Worm (Caenorhabditis elegans) whole organism, early embryonic: ENCODE data around the gene H40L08.8.

ENCODE experiments used
- B0310.2 ChIP-seq: sonication (generic microtip); optimal IDR thresholded peaks from 2 replicates; lab custom pipeline; 2016; ENCODE audit warnings: mild to moderate bottlenecking, missing genetic modification characterization, missing compliant biosample characterization
- F13C5.2 ChIP-seq: sonication (generic microtip); optimal IDR thresholded peaks from 2 replicates; lab custom pipeline; 2017; ENCODE audit warnings: mild to moderate bottlenecking, missing genetic modification characterization, inconsistent platforms, missing compliant biosample characterization
- aly-1 ChIP-seq: sonication (generic microtip); optimal IDR thresholded peaks from 2 replicates; lab custom pipeline; 2016; ENCODE audit warnings: missing genetic modification characterization, missing compliant biosample characterization
- ama-1 ChIP-seq: fragments of 150-350 bp; optimal IDR thresholded peaks from 2 replicates; lab custom pipeline; 2014
- ceh-13 ChIP-seq: fragments of 200-800 bp; sonication (Bioruptor generic); optimal IDR thresholded peaks from 2 replicates; lab custom pipeline; 2018; ENCODE audit warnings: mild to moderate bottlenecking, missing genetic modification characterization, missing compliant biosample characterization
- ceh-36 ChIP-seq: sonication (generic microtip); optimal IDR thresholded peaks from 2 replicates; lab custom pipeline; 2016; ENCODE audit warnings: missing genetic modification characterization, inconsistent platforms, missing compliant biosample characterization
- ets-7 ChIP-seq: sonication (generic microtip); optimal IDR thresholded peaks from 2 replicates; lab custom pipeline; 2016; ENCODE audit warnings: missing genotype, missing genetic modification characterization, missing compliant biosample characterization
- flt-1 ChIP-seq: fragments of 200-800 bp; sonication (Bioruptor generic); IDR thresholded peaks from 2 replicates; pipeline ENCODE4 v1.3.6; 2022; ENCODE audit warnings: missing genetic modification characterization, missing compliant biosample characterization
- hmbx-1 ChIP-seq: sonication (generic microtip); optimal IDR thresholded peaks from 2 replicates; lab custom pipeline; 2016; ENCODE audit warnings: mild to moderate bottlenecking, missing genetic modification characterization, missing compliant biosample characterization
- hmg-4 ChIP-seq: fragments of 200-800 bp; sonication (Bioruptor generic); optimal IDR thresholded peaks from 2 replicates; lab custom pipeline; 2018; ENCODE audit warnings: mild to moderate bottlenecking, missing genetic modification characterization, missing compliant biosample characterization
- hnd-1 ChIP-seq: sonication (generic microtip); optimal IDR thresholded peaks from 2 replicates; lab custom pipeline; 2016; ENCODE audit warnings: missing genetic modification characterization, missing compliant biosample characterization
- pes-1 ChIP-seq: fragments of 200-800 bp; sonication (Bioruptor generic); IDR thresholded peaks from 2 replicates; pipeline ENCODE4 v1.3.6; 2022; ENCODE audit warnings: missing genetic modification reagents, missing genetic modification characterization, missing compliant biosample characterization
- scrt-1 ChIP-seq: fragments of 200-800 bp; sonication (Bioruptor generic); IDR thresholded peaks from 2 replicates; pipeline ENCODE4 v1.3.6; 2022; ENCODE audit warnings: missing genetic modification characterization, missing compliant biosample characterization
- sea-1 ChIP-seq: fragments of 200-800 bp; sonication (Bioruptor generic); conservative IDR thresholded peaks from 2 replicates; pipeline ENCODE4 v1.3.6; 2022; ENCODE audit warnings: missing genetic modification characterization, missing compliant biosample characterization
- tbx-11 ChIP-seq: fragments of 200-800 bp; sonication (Bioruptor generic); IDR thresholded peaks from 2 replicates; pipeline ENCODE4 v1.3.6; 2022; ENCODE audit warnings: missing genetic modification characterization, missing compliant biosample characterization
- tbx-37 ChIP-seq: fragments of 200-800 bp; sonication (Bioruptor generic); conservative IDR thresholded peaks from 2 replicates; pipeline ENCODE4 v1.3.6; 2022; ENCODE audit warnings: missing genetic modification reagents, missing genetic modification characterization, missing compliant biosample characterization
- tra-4 ChIP-seq: sonication (generic microtip); optimal IDR thresholded peaks from 2 replicates; lab custom pipeline; 2017; ENCODE audit warnings: missing genetic modification characterization, missing compliant biosample characterization

The H40L08.8 gene

ce11 chrX:15077597-15078261, at the start of gene H40L08.8, which contains the start of the genes H40L08.2 and H40L08.7:
H40L08.8 (minus strand) TSS chrX:15077633.
H40L08.2 (minus strand) TSS chrX:15077744.
H40L08.7 (minus strand) TSS chrX:15077744.
- TF ChIP-seq hmg-4 (GFP tag; lab: Kevin White, UChicago) (no peak), flt-1 (no peak), tbx-11 (GFP tag; lab: Robert Waterston, UW) (no peak), ceh-13 (GFP tag; lab: Kevin White, UChicago) (no peak), ceh-36 (tag; lab: Kevin White, UChicago) (no peak), tbx-37 (GFP tag; lab: Robert Waterston, UW) (no peak), sea-1 (GFP tag; lab: Robert Waterston, UW) (no peak), aly-1 (tag; lab: Kevin White, UChicago) (no peak), B0310.2 (tag; lab: Kevin White, UChicago) (no peak), ets-7 (tag; lab: Kevin White, UChicago) (no peak), scrt-1 (GFP tag; lab: Robert Waterston, UW) (no peak), F13C5.2 (no peak), hnd-1 (tag; lab: Kevin White, UChicago) (no peak)

DNA sequence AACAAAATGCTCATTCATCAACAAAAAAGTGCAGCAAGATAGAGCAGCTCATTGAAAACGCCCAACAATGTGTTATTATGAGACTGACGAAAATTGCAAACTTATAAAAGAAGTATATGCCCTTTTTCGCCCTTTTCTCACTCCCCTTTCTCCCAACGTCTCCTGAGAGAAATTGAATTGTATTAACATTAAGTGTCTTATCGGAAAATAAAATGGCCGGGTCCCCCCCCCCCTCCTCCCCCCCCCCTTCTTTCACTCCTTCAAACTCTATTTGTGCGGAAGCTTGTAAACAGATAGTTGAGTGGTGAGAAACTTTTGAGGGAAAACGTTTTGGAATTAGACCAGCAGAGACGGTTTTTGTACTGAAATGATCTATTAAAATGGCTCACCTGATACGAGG, 49.3 kb upstream of the H40L08.8 start:
- TF ChIP-seq tra-4 (tag; lab: Kevin White, UChicago) (no peak), tbx-11 (GFP tag; lab: Robert Waterston, UW) (no peak), sea-1 (GFP tag; lab: Robert Waterston, UW) (no peak), flt-1 (no peak), B0310.2 (tag; lab: Kevin White, UChicago) (no peak), aly-1 (tag; lab: Kevin White, UChicago) (no peak), ets-7 (tag; lab: Kevin White, UChicago) (no peak), pes-1 (GFP tag; lab: Robert Waterston, UW) (no peak), hmg-4 (GFP tag; lab: Kevin White, UChicago) (no peak), ama-1 (lab: Kevin White, UChicago) (no peak), tbx-37 (GFP tag; lab: Robert Waterston, UW) (no peak), hnd-1 (tag; lab: Kevin White, UChicago) (no peak), scrt-1 (GFP tag; lab: Robert Waterston, UW) (no peak), ceh-13 (GFP tag; lab: Kevin White, UChicago) (no peak), F13C5.2 (no peak), ceh-36 (tag; lab: Kevin White, UChicago) (no peak), hmbx-1 (no peak)

- TF ChIP-seq tbx-37 (GFP tag; lab: Robert Waterston, UW) (no peak), hmbx-1 (no peak), aly-1 (tag; lab: Kevin White, UChicago) (no peak), sea-1 (GFP tag; lab: Robert Waterston, UW) (no peak), ets-7 (tag; lab: Kevin White, UChicago) (no peak), hmg-4 (GFP tag; lab: Kevin White, UChicago) (no peak), pes-1 (GFP tag; lab: Robert Waterston, UW) (no peak), ama-1 (lab: Kevin White, UChicago) (no peak), tbx-11 (GFP tag; lab: Robert Waterston, UW) (no peak), flt-1 (no peak)
Measured at ce11 chrX:15125138-15125537, 47.7 kb upstream of the H40L08.8 start.

DNA sequence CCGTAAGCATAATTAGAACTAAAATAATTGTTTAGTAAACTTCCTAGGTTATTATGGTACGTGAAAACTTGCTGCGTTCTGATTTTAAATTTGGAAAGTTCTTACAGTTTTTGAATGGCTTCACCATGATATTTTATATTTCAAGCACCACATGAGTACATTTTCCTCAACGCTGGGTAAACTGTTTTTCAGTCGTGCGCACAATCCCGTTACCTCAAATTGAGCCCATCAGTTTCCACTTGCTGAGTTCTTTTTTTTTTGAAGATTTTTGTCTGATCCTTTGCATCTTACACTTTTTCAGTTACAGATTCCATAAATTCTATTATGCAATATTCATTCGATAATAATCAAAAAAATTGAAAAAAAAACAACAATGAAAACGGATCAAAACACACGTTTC, 43.1 kb upstream of the H40L08.8 start:
- TF ChIP-seq hnd-1 (tag; lab: Kevin White, UChicago): no peak
- no peak for TF ChIP-seq tbx-37 (GFP tag; lab: Robert Waterston, UW)
- TF ChIP-seq tra-4 (tag; lab: Kevin White, UChicago): no peak
- no peak for TF ChIP-seq aly-1 (tag; lab: Kevin White, UChicago)

ce11 chrX:15116514-15116913, 39.1 kb upstream of the H40L08.8 start, which contains the start of gene R07D5.2:
R07D5.2 (minus strand) TSS chrX:15116614.
- TF ChIP-seq hnd-1 (tag; lab: Kevin White, UChicago) (no peak), ets-7 (tag; lab: Kevin White, UChicago) (no peak)

DNA sequence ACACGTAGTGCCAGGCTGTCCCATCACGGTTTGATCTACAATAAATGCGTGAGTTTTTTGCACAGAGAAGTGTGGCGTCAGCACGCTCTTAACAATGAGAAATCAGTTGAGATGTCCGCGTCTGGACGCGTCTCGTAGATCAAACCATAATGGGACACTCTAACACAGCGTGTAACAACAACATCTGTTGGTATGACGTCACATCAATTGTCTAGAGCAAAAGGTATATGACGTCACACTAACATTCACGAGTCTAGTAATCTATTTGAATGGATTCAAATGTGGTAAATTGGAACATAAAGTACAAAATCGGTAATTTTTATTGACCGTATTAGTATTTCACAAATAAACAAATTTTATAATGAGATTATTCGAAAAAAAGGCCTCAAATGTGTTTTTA, 38.3 kb upstream of the H40L08.8 start:
- TF ChIP-seq aly-1 (tag; lab: Kevin White, UChicago) (no peak), flt-1 (no peak), B0310.2 (tag; lab: Kevin White, UChicago) (no peak), pes-1 (GFP tag; lab: Robert Waterston, UW) (no peak), ceh-36 (tag; lab: Kevin White, UChicago) (no peak), F13C5.2 (no peak), tra-4 (tag; lab: Kevin White, UChicago) (no peak), hmg-4 (GFP tag; lab: Kevin White, UChicago) (no peak), ets-7 (tag; lab: Kevin White, UChicago) (no peak), ama-1 (lab: Kevin White, UChicago) (no peak), hmbx-1 (no peak), scrt-1 (GFP tag; lab: Robert Waterston, UW) (no peak), ceh-13 (GFP tag; lab: Kevin White, UChicago) (no peak)

DNA sequence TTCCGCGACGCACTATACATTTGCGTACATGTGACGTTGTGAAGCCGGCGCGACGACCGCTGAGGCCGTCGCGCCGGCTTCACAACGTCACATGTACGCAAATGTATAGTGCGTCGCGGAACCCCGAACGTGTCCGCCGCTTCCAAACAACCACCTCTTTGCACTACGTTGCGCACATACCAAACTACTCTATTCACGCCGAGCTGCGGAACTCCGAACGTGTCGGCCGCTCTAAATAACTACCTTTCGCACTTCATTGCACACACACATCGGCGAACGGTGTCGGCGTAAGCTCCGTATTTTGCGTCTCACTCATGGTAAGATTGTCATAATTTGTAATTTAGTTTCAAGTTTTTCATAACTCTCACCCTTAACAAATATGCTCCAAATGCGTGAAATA, 34.7 kb upstream of the H40L08.8 start:
- TF ChIP-seq ceh-13 (GFP tag; lab: Kevin White, UChicago) (no peak), tbx-11 (GFP tag; lab: Robert Waterston, UW) (no peak), F13C5.2 (no peak), ets-7 (tag; lab: Kevin White, UChicago) (no peak), scrt-1 (GFP tag; lab: Robert Waterston, UW) (no peak), flt-1 (no peak), hnd-1 (tag; lab: Kevin White, UChicago) (no peak), ceh-36 (tag; lab: Kevin White, UChicago) (no peak), sea-1 (GFP tag; lab: Robert Waterston, UW) (no peak), hmbx-1 (no peak), hmg-4 (GFP tag; lab: Kevin White, UChicago) (no peak), pes-1 (GFP tag; lab: Robert Waterston, UW) (no peak), tra-4 (tag; lab: Kevin White, UChicago) (no peak), B0310.2 (tag; lab: Kevin White, UChicago) (no peak), ama-1 (lab: Kevin White, UChicago) (no peak), aly-1 (tag; lab: Kevin White, UChicago) (no peak)
